Worm (Caenorhabditis elegans) whole organism, young adult: ENCODE data around the gene R01H2.2.
A peak's percentile ranks its signal among the peaks of the same experiment; 100 is the strongest.

ENCODE experiments used
- B0019.2 ChIP-seq: fragments of 200-800 bp; sonication (Bioruptor generic); conservative IDR thresholded peaks from 2 replicates; pipeline ENCODE4 v1.3.6; 2022; ENCODE audit warnings: missing genetic modification reagents, missing genetic modification characterization, missing compliant biosample characterization
- D2030.7 ChIP-seq: fragments of 200-800 bp; sonication (Bioruptor generic); IDR thresholded peaks from 2 replicates; pipeline ENCODE4 v1.3.6; 2022; ENCODE audit warnings: missing genetic modification reagents, missing genetic modification characterization, missing compliant biosample characterization
- F10E7.11 ChIP-seq: sonication (generic microtip); optimal IDR thresholded peaks from 2 replicates; lab custom pipeline; 2017; ENCODE audit warnings: mild to moderate bottlenecking, missing genetic modification characterization, moderate library complexity, missing compliant biosample characterization
- Y56A3A.18 ChIP-seq: fragments of 200-800 bp; sonication (Bioruptor generic); IDR thresholded peaks from 2 replicates; pipeline ENCODE4 v1.3.6; 2022; ENCODE audit warnings: missing genetic modification reagents, missing genetic modification characterization, missing compliant biosample characterization
- Y67H2A.10 ChIP-seq: fragments of 200-800 bp; sonication (Bioruptor generic); conservative IDR thresholded peaks from 2 replicates; pipeline ENCODE4 v1.3.6; 2022; ENCODE audit warnings: missing genetic modification reagents, missing genetic modification characterization, missing compliant biosample characterization
- ZK185.1 ChIP-seq: sonication (generic microtip); optimal IDR thresholded peaks from 2 replicates; lab custom pipeline; 2016; ENCODE audit warnings: mild to moderate bottlenecking, missing genetic modification characterization, missing compliant biosample characterization; ENCODE audit not compliant: poor library complexity, severe bottlenecking
- aptf-3 ChIP-seq: fragments of 200-800 bp; sonication (Bioruptor generic); IDR thresholded peaks from 2 replicates; pipeline ENCODE4 v1.3.6; 2022; ENCODE audit warnings: missing genetic modification characterization, missing compliant biosample characterization
- atf-7 ChIP-seq: sonication (generic microtip); optimal IDR thresholded peaks from 2 replicates; lab custom pipeline; 2017; ENCODE audit warnings: mild to moderate bottlenecking, missing genetic modification characterization, missing compliant biosample characterization
- attf-5 ChIP-seq: fragments of 200-800 bp; sonication (Bioruptor generic); optimal IDR thresholded peaks from 2 replicates; lab custom pipeline; 2018; ENCODE audit warnings: mild to moderate bottlenecking, missing genetic modification characterization, missing compliant biosample characterization
- bed-1 ChIP-seq: fragments of 200-800 bp; sonication (Bioruptor generic); IDR thresholded peaks from 2 replicates; pipeline ENCODE4 v1.3.6; 2022; ENCODE audit warnings: missing genetic modification reagents, missing genetic modification characterization, missing compliant biosample characterization
- ceh-100 ChIP-seq: fragments of 200-800 bp; sonication (Bioruptor generic); IDR thresholded peaks from 2 replicates; pipeline ENCODE4 v1.3.6; 2022; ENCODE audit warnings: missing genetic modification reagents, missing genetic modification characterization, missing compliant biosample characterization
- chd-7 ChIP-seq: sonication (generic microtip); optimal IDR thresholded peaks from 2 replicates; lab custom pipeline; 2016; ENCODE audit warnings: mild to moderate bottlenecking, missing genetic modification characterization, moderate library complexity, missing compliant biosample characterization
- dpl-1 ChIP-seq: fragments of 150-350 bp; optimal IDR thresholded peaks from 2 replicates; lab custom pipeline; 2014; ENCODE audit warnings: missing biosample characterization, missing genetic modification reagents, missing genetic modification characterization
- efl-1 ChIP-seq: fragments of 150-350 bp; optimal IDR thresholded peaks from 2 replicates; lab custom pipeline; 2014; ENCODE audit warnings: missing biosample characterization, missing genetic modification reagents, missing genetic modification characterization
- egrh-3 ChIP-seq: fragments of 200-800 bp; sonication (Bioruptor generic); IDR thresholded peaks from 2 replicates; pipeline ENCODE4 v1.3.6; 2022; ENCODE audit warnings: missing genetic modification reagents, missing genetic modification characterization, missing compliant biosample characterization
- hlh-12 ChIP-seq: sonication (generic microtip); optimal IDR thresholded peaks from 2 replicates; lab custom pipeline; 2016; ENCODE audit warnings: missing genetic modification characterization, missing compliant biosample characterization
- hmg-1.2 ChIP-seq: fragments of 200-800 bp; sonication (Bioruptor generic); IDR thresholded peaks from 2 replicates; pipeline ENCODE4 v1.3.6; 2022; ENCODE audit warnings: missing genetic modification reagents, missing genetic modification characterization, missing compliant biosample characterization
- lag-1 ChIP-seq: fragments of 200-800 bp; sonication (Bioruptor generic); IDR thresholded peaks from 2 replicates; pipeline ENCODE4 v1.3.6; 2022; ENCODE audit warnings: missing genetic modification reagents, missing genetic modification characterization, missing compliant biosample characterization
- let-526 ChIP-seq: fragments of 200-800 bp; sonication (Bioruptor generic); IDR thresholded peaks from 2 replicates; pipeline ENCODE4 v1.3.6; 2022; ENCODE audit warnings: missing genetic modification reagents, missing genetic modification characterization, missing compliant biosample characterization
- lin-35 ChIP-seq, 3 experiments: fragments of 150-350 bp in 2 of 3; sonication (generic microtip) in 1 of 3; optimal IDR thresholded peaks; 2 replicates each; lab custom pipeline; 2014 to 2018; ENCODE audit warnings: missing biosample characterization in 3 of 3, missing genetic modification characterization in 3 of 3, missing genetic modification reagents in 3 of 3
- lir-1 ChIP-seq: fragments of 200-800 bp; sonication (Bioruptor generic); conservative IDR thresholded peaks from 2 replicates; pipeline ENCODE4 v1.3.6; 2022; ENCODE audit warnings: missing genetic modification reagents, missing genetic modification characterization, missing compliant biosample characterization
- madf-10 ChIP-seq: sonication (generic microtip); optimal IDR thresholded peaks from 2 replicates; lab custom pipeline; 2016; ENCODE audit warnings: mild to moderate bottlenecking, missing genetic modification characterization, missing compliant biosample characterization
- mxl-1 ChIP-seq: sonication (generic microtip); optimal IDR thresholded peaks from 2 replicates; lab custom pipeline; 2016; ENCODE audit warnings: missing genetic modification characterization, missing compliant biosample characterization
- nfya-1 ChIP-seq: sonication (generic microtip); optimal IDR thresholded peaks from 2 replicates; lab custom pipeline; 2017; ENCODE audit warnings: antibody characterized with exemption, missing compliant biosample characterization, missing genetic modification characterization, borderline replicate concordance; ENCODE audit not compliant: insufficient read depth
- nfya-2 ChIP-seq: fragments of 200-800 bp; sonication (Bioruptor generic); IDR thresholded peaks from 2 replicates; pipeline ENCODE4 v1.3.6; 2022; ENCODE audit warnings: missing genetic modification reagents, missing genetic modification characterization, missing compliant biosample characterization
- nfyb-1 ChIP-seq: fragments of 200-800 bp; sonication (Bioruptor generic); IDR thresholded peaks from 2 replicates; pipeline ENCODE4 v1.3.6; 2022; ENCODE audit warnings: missing genetic modification reagents, missing genetic modification characterization, missing compliant biosample characterization
- nhr-179 ChIP-seq: sonication (generic microtip); optimal IDR thresholded peaks from 2 replicates; lab custom pipeline; 2016; ENCODE audit warnings: mild to moderate bottlenecking, missing genetic modification characterization, missing compliant biosample characterization
- nhr-80 ChIP-seq: sonication (generic microtip); optimal IDR thresholded peaks from 2 replicates; lab custom pipeline; 2016; ENCODE audit warnings: missing genetic modification characterization, missing compliant biosample characterization
- pha-4 ChIP-seq: fragments of 150-350 bp; sonication (generic microtip); optimal IDR thresholded peaks from 2 replicates; lab custom pipeline; 2014; ENCODE audit warnings: missing biosample characterization, missing genetic modification reagents, missing genetic modification characterization
- rec-8 ChIP-seq, 2 experiments: sonication (generic microtip); optimal IDR thresholded peaks; 2 replicates each; lab custom pipeline; 2016; ENCODE audit warnings: mild to moderate bottlenecking in 2 of 2, missing genetic modification characterization in 2 of 2, missing genetic modification reagents in 2 of 2, missing genotype in 2 of 2, missing biosample characterization in 1 of 2, missing compliant biosample characterization in 1 of 2, moderate library complexity in 1 of 2
- sdz-38 ChIP-seq: sonication (generic microtip); optimal IDR thresholded peaks from 2 replicates; lab custom pipeline; 2016; ENCODE audit warnings: missing genotype, missing genetic modification characterization, missing compliant biosample characterization
- snpc-1.1 ChIP-seq: sonication (generic microtip); optimal IDR thresholded peaks from 2 replicates; lab custom pipeline; 2017; ENCODE audit warnings: missing genetic modification characterization, mild to moderate bottlenecking, missing compliant biosample characterization, antibody characterized with exemption, moderate library complexity, missing genotype, missing genetic modification reagents; ENCODE audit not compliant: insufficient read depth
- snpc-1.3 ChIP-seq: sonication (generic microtip); optimal IDR thresholded peaks from 2 replicates; lab custom pipeline; 2017; ENCODE audit warnings: missing genetic modification characterization, mild to moderate bottlenecking, missing compliant biosample characterization, antibody characterized with exemption, moderate library complexity, missing genotype, missing genetic modification reagents; ENCODE audit not compliant: insufficient read depth
- snpc-4 ChIP-seq, 5 experiments: fragments of 150-350 bp in 1 of 5; sonication (generic microtip) in 4 of 5; optimal IDR thresholded peaks; 2 replicates each; lab custom pipeline; 2014 to 2018; ENCODE audit warnings: missing genetic modification characterization in 5 of 5, missing biosample characterization in 3 of 5, antibody characterized with exemption in 2 of 5, mild to moderate bottlenecking in 2 of 5, missing compliant biosample characterization in 2 of 5, missing genotype in 2 of 5, moderate library complexity in 2 of 5, missing genetic modification reagents in 1 of 5
- tbp1 ChIP-seq: fragments of 200-800 bp; sonication (Bioruptor generic); optimal IDR thresholded peaks from 2 replicates; lab custom pipeline; 2018; ENCODE audit warnings: mild to moderate bottlenecking, missing genetic modification characterization, missing compliant biosample characterization
- tbx-9 ChIP-seq: sonication (generic microtip); optimal IDR thresholded peaks from 2 replicates; lab custom pipeline; 2016; ENCODE audit warnings: borderline replicate concordance, missing genetic modification characterization, inconsistent platforms, missing compliant biosample characterization
- tlf-1 ChIP-seq: fragments of 200-800 bp; sonication (Bioruptor generic); optimal IDR thresholded peaks from 2 replicates; lab custom pipeline; 2018; ENCODE audit warnings: mild to moderate bottlenecking, missing genetic modification characterization, missing compliant biosample characterization
- unc-130 ChIP-seq: sonication (generic microtip); optimal IDR thresholded peaks from 2 replicates; lab custom pipeline; 2016; ENCODE audit warnings: missing genetic modification reagents, missing genetic modification characterization, missing compliant biosample characterization
- xnd-1 ChIP-seq: sonication (generic microtip); optimal IDR thresholded peaks from 2 replicates; lab custom pipeline; 2016; ENCODE audit warnings: missing genotype, missing genetic modification reagents, missing genetic modification characterization, missing compliant biosample characterization
- zfh-2 ChIP-seq: fragments of 200-800 bp; sonication (Bioruptor generic); conservative IDR thresholded peaks from 2 replicates; pipeline ENCODE4 v1.3.6; 2022; ENCODE audit warnings: missing genetic modification reagents, missing genetic modification characterization, missing compliant biosample characterization
- zim-3 ChIP-seq: sonication (generic microtip); optimal IDR thresholded peaks from 2 replicates; lab custom pipeline; 2017; ENCODE audit warnings: mild to moderate bottlenecking, missing genetic modification characterization, moderate library complexity, missing compliant biosample characterization
- ztf-22 ChIP-seq: fragments of 200-800 bp; sonication (Bioruptor generic); optimal IDR thresholded peaks from 2 replicates; lab custom pipeline; 2018; ENCODE audit warnings: mild to moderate bottlenecking, missing genetic modification characterization, moderate library complexity, missing compliant biosample characterization
- ztf-28 ChIP-seq: fragments of 200-800 bp; sonication (Bioruptor generic); IDR thresholded peaks from 2 replicates; pipeline ENCODE4 v1.3.6; 2022; ENCODE audit warnings: missing genetic modification reagents, missing genetic modification characterization, missing compliant biosample characterization
- ztf-3 ChIP-seq: fragments of 200-800 bp; sonication (Bioruptor generic); optimal IDR thresholded peaks from 2 replicates; lab custom pipeline; 2018; ENCODE audit warnings: mild to moderate bottlenecking, missing genetic modification characterization, missing compliant biosample characterization

Gene R01H2.2

DNA sequence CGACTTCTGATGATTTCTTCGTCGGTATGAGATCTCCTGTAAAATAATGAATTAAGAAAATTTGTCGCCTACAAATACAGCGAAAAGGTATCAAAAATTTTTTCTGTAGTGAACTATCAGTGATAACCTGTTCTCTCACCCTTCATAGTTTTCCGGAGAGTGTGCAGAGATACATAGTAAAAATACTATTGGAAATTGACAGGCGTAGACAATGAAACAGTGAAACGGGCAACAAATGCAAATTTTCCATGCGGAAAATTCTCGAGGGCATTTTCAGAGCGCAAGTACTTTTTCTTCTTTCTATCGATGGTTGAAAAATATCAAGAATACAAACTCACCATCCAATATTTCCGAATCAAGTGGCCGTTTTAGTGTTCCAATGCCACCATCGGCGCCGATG lies 30.8 kb downstream of the R01H2.2 start:
- peak; percentile 41 for TF ChIP-seq attf-5 (GFP tag; lab: Kevin White, UChicago)
- TF ChIP-seq nhr-80 (tag; lab: Kevin White, UChicago): peak; percentile 26
- TF ChIP-seq chd-7 (tag; lab: Kevin White, UChicago): no peak
- peak; percentile 68; the same call in 1 of the 2 replicates for TF ChIP-seq hmg-1.2 (GFP tag; lab: Robert Waterston, UW)

DNA sequence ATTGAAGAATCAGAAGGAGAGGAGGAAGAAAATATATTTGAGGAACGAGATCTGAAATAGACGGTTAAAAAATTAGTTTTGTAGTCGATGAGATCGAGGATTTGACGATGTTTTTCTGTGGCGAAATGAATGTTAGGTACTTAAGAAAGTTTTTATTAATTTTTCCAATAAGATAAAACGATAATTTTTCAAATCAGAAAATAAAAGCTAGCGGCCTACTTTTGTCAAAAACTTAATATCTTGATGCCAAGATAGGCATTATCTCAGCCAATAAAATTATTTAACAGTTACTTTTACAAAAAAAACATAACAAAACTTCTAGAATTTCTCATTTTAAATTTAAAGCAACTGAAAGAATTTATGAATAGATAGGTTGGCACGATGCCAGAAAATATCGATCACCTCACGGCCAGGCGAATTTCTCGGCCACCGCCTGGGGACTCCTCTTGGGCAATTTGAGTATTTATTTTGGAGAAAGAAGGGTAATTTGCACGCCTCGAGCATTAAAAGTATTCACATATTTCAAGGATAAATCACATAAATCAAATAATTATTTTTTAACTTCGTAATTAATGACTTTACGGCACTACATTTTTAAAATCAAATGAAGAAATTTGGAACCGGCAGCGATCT lies 31.5 kb downstream of the R01H2.2 start, which contains the start of gene fubl-2:
TSS of gene fubl-2 (minus strand) at position 51 of the 633 bp plus-strand sequence.
- TF ChIP-seq let-526 (GFP tag; lab: Robert Waterston, UW) (no peak), ZK185.1 (peak; percentile 62), ceh-100 (0 out of 2 replicates have a peak, but pooled peaks have one; percentile 31), Y56A3A.18 (GFP tag; lab: Robert Waterston, UW) (no peak), ztf-28 (GFP tag; lab: Robert Waterston, UW) (no peak), B0019.2 (GFP tag; lab: Robert Waterston, UW) (no peak), zim-3 (tag; lab: Kevin White, UChicago) (no peak), dpl-1 (no peak), sdz-38 (tag; lab: Kevin White, UChicago) (no peak), egrh-3 (no peak), nfya-2 (GFP tag; lab: Robert Waterston, UW) (no peak), zfh-2 (GFP tag; lab: Robert Waterston, UW) (no peak), hlh-12 (tag; lab: Kevin White, UChicago) (no peak), rec-8 (tag; optimal IDR thresholded peaks at IDR 0.05; lab: Kevin White, UChicago) (peak in 1 of 2 experiments; percentile 26), unc-130 (GFP tag; lab: Kevin White, UChicago) (peak; percentile 49), lin-35 (GFP tag; optimal IDR thresholded peaks at IDR 0.05; lab: Kevin White, UChicago) (no peak), tbp1 (GFP tag; lab: Kevin White, UChicago) (no peak), snpc-1.1 (tag; lab: Kevin White, UChicago) (peak; percentile 28), tbx-9 (tag; lab: Kevin White, UChicago) (no peak), lag-1 (GFP tag; lab: Robert Waterston, UW) (no peak), Y67H2A.10 (no peak), nhr-179 (tag; lab: Kevin White, UChicago) (no peak), attf-5 (GFP tag; lab: Kevin White, UChicago) (peak; percentile 4), tlf-1 (GFP tag; lab: Kevin White, UChicago) (no peak), aptf-3 (no peak), nhr-80 (tag; lab: Kevin White, UChicago) (no peak), lir-1 (GFP tag; lab: Robert Waterston, UW) (no peak), F10E7.11 (tag; lab: Kevin White, UChicago) (no peak), mxl-1 (no peak), atf-7 (tag; lab: Kevin White, UChicago) (no peak), pha-4 (tag; lab: Kevin White, UChicago) (no peak), D2030.7 (peak; percentile 59; the same call in 1 of the 2 replicates), snpc-1.3 (tag; lab: Kevin White, UChicago) (no peak), ztf-3 (GFP tag; lab: Kevin White, UChicago) (no peak), nfya-1 (tag; lab: Kevin White, UChicago) (no peak), efl-1 (no peak), xnd-1 (no peak), ztf-22 (no peak), snpc-4 (GFP tag; optimal IDR thresholded peaks at IDR 0.05; lab: Kevin White, UChicago) (no peak), snpc-4 (tag; optimal IDR thresholded peaks at IDR 0.05; lab: Kevin White, UChicago) (peak in 1 of 4 experiments; percentile 25), bed-1 (GFP tag; lab: Robert Waterston, UW) (no peak), nfyb-1 (no peak), madf-10 (tag; lab: Kevin White, UChicago) (peak; percentile 29)
